Worm (Caenorhabditis elegans) whole organism, early embryonic: ENCODE results near the gene srsx-12.

Experiments used
- F13C5.2 ChIP-seq: sonication (generic microtip); optimal IDR thresholded peaks from 2 replicates; lab custom pipeline; 2017; ENCODE audit warnings: mild to moderate bottlenecking, missing genetic modification characterization, inconsistent platforms, missing compliant biosample characterization
- ets-7 ChIP-seq: sonication (generic microtip); optimal IDR thresholded peaks from 2 replicates; lab custom pipeline; 2016; ENCODE audit warnings: missing genotype, missing genetic modification characterization, missing compliant biosample characterization
- flt-1 ChIP-seq: fragments of 200-800 bp; sonication (Bioruptor generic); IDR thresholded peaks from 2 replicates; pipeline ENCODE4 v1.3.6; 2022; ENCODE audit warnings: missing genetic modification characterization, missing compliant biosample characterization
- hmg-4 ChIP-seq: fragments of 200-800 bp; sonication (Bioruptor generic); optimal IDR thresholded peaks from 2 replicates; lab custom pipeline; 2018; ENCODE audit warnings: mild to moderate bottlenecking, missing genetic modification characterization, missing compliant biosample characterization

ce11 chrV:4969503-4969902 lies 11.3 kb downstream of the srsx-12 start:
- no peak for TF ChIP-seq F13C5.2
- no peak for TF ChIP-seq flt-1 (GFP tag; lab: Robert Waterston, UW)
- no peak for TF ChIP-seq hmg-4 (GFP tag; lab: Kevin White, UChicago)
- no peak for TF ChIP-seq ets-7
